Fruit fly (Drosophila melanogaster): Measurements from ENCODE around the gene CG8136.

The CG8136 gene

dm6 chr3R:8747871-8748775 is 27.0 kb downstream of the CG8136 start:
- no peak for TF ChIP-seq CG8478 (optimal IDR thresholded peaks at IDR 0.05)
- peak; percentile 66 to 75 for TF ChIP-seq EcR (GFP tag; optimal IDR thresholded peaks at IDR 0.05)

- no peak for TF ChIP-seq usp (GFP tag; optimal IDR thresholded peaks at IDR 0.05)
- no peak for TF ChIP-seq psq (optimal IDR thresholded peaks at IDR 0.05)
- no peak for TF ChIP-seq EcR (GFP tag; optimal IDR thresholded peaks at IDR 0.05)
- no peak for TF ChIP-seq pan (optimal IDR thresholded peaks at IDR 0.05)
- no peak for TF ChIP-seq Dll (optimal IDR thresholded peaks at IDR 0.05)
- no peak for TF ChIP-seq CG8478 (optimal IDR thresholded peaks at IDR 0.05)
Observed at dm6 chr3R:8748776-8749126, 27.6 kb downstream of the CG8136 start.

- TF ChIP-seq psq (optimal IDR thresholded peaks at IDR 0.05) = no peak
- TF ChIP-seq EcR (GFP tag; optimal IDR thresholded peaks at IDR 0.05) = no peak
- no peak for TF ChIP-seq pan (optimal IDR thresholded peaks at IDR 0.05)
- TF ChIP-seq usp (GFP tag; optimal IDR thresholded peaks at IDR 0.05) = no peak
- TF ChIP-seq CG8478 (optimal IDR thresholded peaks at IDR 0.05) = no peak
- no peak for TF ChIP-seq Dll (optimal IDR thresholded peaks at IDR 0.05)
Observed at dm6 chr3R:8767998-8768397, 46.8 kb downstream of the CG8136 start, which contains the start of the genes CG34135 and CG11768. TSS of gene CG34135 (minus strand) at chr3R:8768191. TSS of gene CG11768 (minus strand) at chr3R:8768200.

- TF ChIP-seq psq (optimal IDR thresholded peaks at IDR 0.05) = no peak
Observed at dm6 chr3R:8769094-8769493, 47.9 kb downstream of the CG8136 start, which contains the start of gene CG8236. TSS of gene CG8236 (plus strand) at chr3R:8769394.

- TF ChIP-seq pan (optimal IDR thresholded peaks at IDR 0.05) (no peak), usp (GFP tag; optimal IDR thresholded peaks at IDR 0.05) (no peak), psq (optimal IDR thresholded peaks at IDR 0.05) (no peak)
Observed at dm6 chr3R:8772591-8772990, 51.4 kb downstream of the CG8136 start, which contains the start of gene CG13318. TSS of gene CG13318 (minus strand) at chr3R:8772691.

Data from whole organism.